ENCODE assay signal across 1 fruit fly cellular context in the genomic region with DNA sequence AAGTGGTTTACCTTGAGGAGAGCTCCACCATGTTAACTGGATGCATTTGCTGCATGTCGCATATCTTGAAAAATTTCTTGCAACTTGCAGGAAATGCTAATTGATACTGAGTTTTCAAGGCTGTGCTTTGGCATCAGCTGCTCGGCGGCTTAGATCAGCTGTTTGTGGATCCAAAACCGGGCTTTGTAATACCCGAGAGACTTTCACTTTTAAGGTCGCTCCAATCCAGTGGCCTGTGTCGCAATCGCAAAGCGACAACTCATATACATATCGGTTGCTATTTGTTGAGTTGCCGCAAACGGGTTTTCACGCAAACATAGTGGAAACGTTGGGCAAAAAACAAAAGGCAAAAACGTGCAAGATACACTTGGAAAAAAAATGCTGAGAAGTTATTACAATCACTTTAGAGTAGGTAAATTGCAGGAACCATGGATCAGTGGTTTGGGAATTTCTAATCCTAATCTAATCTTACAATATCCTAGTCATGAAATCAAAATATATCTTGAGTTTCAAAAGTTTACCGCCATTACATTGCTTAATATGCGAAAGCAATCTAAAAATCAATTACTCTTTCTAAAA.
A peak's percentile ranks its signal among the peaks of the same experiment; 100 is the strongest.
TF ChIP-seq lines count a peak whose summit lies in the region.

No protein-coding gene starts in this region.

TF ChIP-seq in whole organism, prepupa, 60 proteins besides CTCF, POLR2A, EP300 and RAD21 (continued from another document):
- 0 out of 2 replicates have a peak, but pooled peaks have one; percentile 55 for TF ChIP-seq CG15336 (GFP tag; IDR thresholded peaks at IDR 0.05; lab: Robert Waterston, UW)
- TF ChIP-seq cyc (GFP tag; optimal IDR thresholded peaks at IDR 0.05; lab: Kevin White, UChicago), result no peak
- peak; percentile 37 for TF ChIP-seq CG34406 (GFP tag; optimal IDR thresholded peaks at IDR 0.05; lab: Kevin White, UChicago)
- TF ChIP-seq OdsH (GFP tag; optimal IDR thresholded peaks at IDR 0.05; lab: Kevin White, UChicago), result peak; percentile 48
- peak; percentile 4 for TF ChIP-seq CG4318 (GFP tag; optimal IDR thresholded peaks at IDR 0.05; lab: Kevin White, UChicago)
- TF ChIP-seq vri (GFP tag; optimal IDR thresholded peaks at IDR 0.05; lab: Kevin White, UChicago), result peak; percentile 16
- TF ChIP-seq CG11762 (GFP tag; optimal IDR thresholded peaks at IDR 0.05; lab: Kevin White, UChicago; ENCODE audit: insufficient read depth), result no peak
